Fruit fly (Drosophila melanogaster) whole organism, embryonic: Measurements from ENCODE around the gene Wdr59.

Experiments
- Antp ChIP-seq: fragments of 200-800 bp; sonication (Bioruptor generic); optimal IDR thresholded peaks from 3 replicates; lab custom pipeline; 2016; ENCODE audit warnings: missing biosample characterization, missing genetic modification characterization
- B-H1 ChIP-seq: fragments of 200-800 bp; sonication (Bioruptor generic); IDR thresholded peaks from 3 replicates; pipeline ENCODE4 v1.3.6; 2022; ENCODE audit warnings: missing biosample characterization, missing genetic modification characterization
- CG1024 ChIP-seq: fragments of 200-800 bp; sonication (Bioruptor generic); IDR thresholded peaks from 2 replicates; pipeline ENCODE4 v1.3.6; 2022; ENCODE audit warnings: missing biosample characterization, missing genetic modification characterization
- CG10543 ChIP-seq: fragments of 200-800 bp; sonication (Bioruptor generic); optimal IDR thresholded peaks from 3 replicates; lab custom pipeline; 2017; ENCODE audit warnings: missing biosample characterization, mild to moderate bottlenecking, missing genetic modification characterization, moderate library complexity
- CG10565 ChIP-seq: fragments of 200-800 bp; sonication (Bioruptor generic); optimal IDR thresholded peaks from 3 replicates; lab custom pipeline; 2016; ENCODE audit warnings: missing biosample characterization, mild to moderate bottlenecking, missing genetic modification characterization
- CG10654 ChIP-seq: fragments of 200-800 bp; sonication (Bioruptor generic); optimal IDR thresholded peaks from 2 replicates; lab custom pipeline; 2016; ENCODE audit warnings: missing biosample characterization, missing genetic modification characterization
- CG11085 ChIP-seq: fragments of 200-800 bp; sonication (Bioruptor generic); IDR thresholded peaks from 2 replicates; pipeline ENCODE4 v1.3.6; 2022; ENCODE audit warnings: missing biosample characterization, missing genetic modification characterization
- CG11398 ChIP-seq: fragments of 200-800 bp; sonication (Bioruptor generic); optimal IDR thresholded peaks from 2 replicates; lab custom pipeline; 2016; ENCODE audit warnings: missing biosample characterization, missing genetic modification characterization
- CG12071 ChIP-seq: fragments of 200-800 bp; sonication (Bioruptor generic); optimal IDR thresholded peaks from 3 replicates; lab custom pipeline; 2018; ENCODE audit warnings: missing biosample characterization, mild to moderate bottlenecking, missing genetic modification characterization
- CG12299 ChIP-seq: fragments of 200-800 bp; sonication (Bioruptor generic); optimal IDR thresholded peaks from 2 replicates; lab custom pipeline; 2018; ENCODE audit warnings: missing biosample characterization, mild to moderate bottlenecking, missing genetic modification characterization
- CG12659 ChIP-seq: fragments of 200-800 bp; sonication (Bioruptor generic); optimal IDR thresholded peaks from 3 replicates; lab custom pipeline; 2017; ENCODE audit warnings: mild to moderate bottlenecking, missing biosample characterization, missing genetic modification reagents, missing genetic modification characterization
- CG12744 ChIP-seq: fragments of 200-800 bp; sonication (Bioruptor generic); optimal IDR thresholded peaks from 2 replicates; lab custom pipeline; 2016; ENCODE audit warnings: missing biosample characterization, missing genetic modification characterization
- CG14441 ChIP-seq: fragments of 200-800 bp; sonication (Bioruptor generic); IDR thresholded peaks from 2 replicates; pipeline ENCODE4 v1.3.6; 2022; ENCODE audit warnings: missing biosample characterization, missing genetic modification characterization
- CG14710 ChIP-seq: fragments of 200-800 bp; sonication (Bioruptor generic); optimal IDR thresholded peaks from 3 replicates; lab custom pipeline; 2019; ENCODE audit warnings: missing biosample characterization, mild to moderate bottlenecking, missing genetic modification characterization, moderate library complexity
- CG1529 ChIP-seq: fragments of 200-800 bp; sonication (Bioruptor generic); optimal IDR thresholded peaks from 3 replicates; lab custom pipeline; 2018; ENCODE audit warnings: missing biosample characterization, missing genetic modification characterization
- CG1603 ChIP-seq: fragments of 200-800 bp; sonication (Bioruptor generic); optimal IDR thresholded peaks from 2 replicates; lab custom pipeline; 2019; ENCODE audit warnings: missing biosample characterization, mild to moderate bottlenecking, missing genetic modification characterization, moderate library complexity
- CG17912 ChIP-seq: fragments of 200-800 bp; sonication (Bioruptor generic); optimal IDR thresholded peaks from 2 replicates; lab custom pipeline; 2018; ENCODE audit warnings: missing biosample characterization, mild to moderate bottlenecking, missing genetic modification characterization
- CG18619 ChIP-seq: fragments of 200-800 bp; sonication (Bioruptor generic); optimal IDR thresholded peaks from 3 replicates; lab custom pipeline; 2017; ENCODE audit warnings: missing biosample characterization, mild to moderate bottlenecking, missing genetic modification characterization
- CG5245 ChIP-seq: fragments of 200-800 bp; sonication (Bioruptor generic); optimal IDR thresholded peaks from 3 replicates; lab custom pipeline; 2016; ENCODE audit warnings: missing biosample characterization, missing genetic modification characterization
- CG6254 ChIP-seq: fragments of 200-800 bp; sonication (Bioruptor generic); optimal IDR thresholded peaks from 3 replicates; lab custom pipeline; 2017; ENCODE audit warnings: mild to moderate bottlenecking, missing biosample characterization, missing genetic modification reagents, missing genetic modification characterization
- CG6813 ChIP-seq: fragments of 200-800 bp; sonication (Bioruptor generic); optimal IDR thresholded peaks from 2 replicates; lab custom pipeline; 2017; ENCODE audit warnings: missing biosample characterization, missing genetic modification characterization, mild to moderate bottlenecking, moderate library complexity, missing genetic modification reagents
- CG7271 ChIP-seq: fragments of 200-800 bp; sonication (Bioruptor generic); optimal IDR thresholded peaks from 2 replicates; lab custom pipeline; 2018; ENCODE audit warnings: missing biosample characterization, mild to moderate bottlenecking, missing genetic modification characterization, moderate library complexity
- CG7786 ChIP-seq: fragments of 200-800 bp; sonication (Bioruptor generic); optimal IDR thresholded peaks from 2 replicates; lab custom pipeline; 2016; ENCODE audit warnings: missing biosample characterization, missing genetic modification characterization
- Dip3 ChIP-seq: fragments of 200-800 bp; sonication (Bioruptor generic); optimal IDR thresholded peaks from 3 replicates; lab custom pipeline; 2016; ENCODE audit warnings: missing biosample characterization, missing genetic modification characterization
- Mes4 ChIP-seq: fragments of 200-800 bp; sonication (Bioruptor generic); optimal IDR thresholded peaks from 2 replicates; lab custom pipeline; 2016; ENCODE audit warnings: missing biosample characterization, missing genetic modification characterization
- Oaz ChIP-seq: fragments of 200-800 bp; sonication (Bioruptor generic); IDR thresholded peaks from 2 replicates; pipeline ENCODE4 v1.3.6; 2022; ENCODE audit warnings: missing biosample characterization, missing genetic modification characterization
- Sox100B ChIP-seq: fragments of 200-800 bp; sonication (Bioruptor generic); optimal IDR thresholded peaks from 3 replicates; lab custom pipeline; 2018; ENCODE audit warnings: missing biosample characterization, mild to moderate bottlenecking, missing genetic modification characterization
- Sry-δ ChIP-seq: fragments of 200-800 bp; sonication (Bioruptor generic); optimal IDR thresholded peaks from 2 replicates; lab custom pipeline; 2016; ENCODE audit warnings: missing biosample characterization, missing genetic modification characterization
- Stat92E ChIP-seq, 3 experiments: fragments of >200 bp in 2 of 3; fragments of 200-800 bp in 1 of 3; sonication (Bioruptor generic) in 1 of 3; optimal IDR thresholded peaks; 2 replicates each; lab custom pipeline; 2017 to 2019; ENCODE audit warnings: missing biosample characterization in 3 of 3, missing genetic modification characterization in 3 of 3, mild to moderate bottlenecking in 1 of 3, moderate library complexity in 1 of 3
- Xrp1 ChIP-seq: fragments of 200-800 bp; sonication (Bioruptor generic); IDR thresholded peaks from 2 replicates; pipeline ENCODE4 v1.3.6; 2022; ENCODE audit warnings: missing biosample characterization, missing genetic modification characterization
- ab ChIP-seq: fragments of 200-800 bp; sonication (Bioruptor generic); optimal IDR thresholded peaks from 2 replicates; lab custom pipeline; 2016; ENCODE audit warnings: missing biosample characterization, missing genetic modification characterization
- abd-A ChIP-seq: fragments of 200-800 bp; sonication (Bioruptor generic); optimal IDR thresholded peaks from 3 replicates; lab custom pipeline; 2019; ENCODE audit warnings: missing biosample characterization, mild to moderate bottlenecking, missing genetic modification characterization, moderate library complexity
- bowl ChIP-seq: fragments of 200-800 bp; sonication (Bioruptor generic); IDR thresholded peaks from 2 replicates; pipeline ENCODE4 v1.3.6; 2022; ENCODE audit warnings: missing biosample characterization, missing genetic modification characterization
- croc ChIP-seq: fragments of 200-800 bp; sonication (Bioruptor generic); conservative IDR thresholded peaks from 3 replicates; pipeline ENCODE4 v1.3.6; 2022; ENCODE audit warnings: missing biosample characterization, missing genetic modification characterization
- crol ChIP-seq: fragments of 200-800 bp; sonication (Bioruptor generic); IDR thresholded peaks from 2 replicates; pipeline ENCODE4 v1.3.6; 2022; ENCODE audit warnings: missing biosample characterization, missing genetic modification characterization
- dm ChIP-seq: fragments of 200-800 bp; sonication (Bioruptor generic); optimal IDR thresholded peaks from 3 replicates; lab custom pipeline; 2016; ENCODE audit warnings: missing biosample characterization, missing genetic modification characterization
- ftz-f1 ChIP-seq: fragments of 200-800 bp; sonication (Bioruptor generic); optimal IDR thresholded peaks from 2 replicates; lab custom pipeline; 2016; ENCODE audit warnings: missing biosample characterization, missing genetic modification characterization
- fu2 ChIP-seq: fragments of 200-800 bp; sonication (Bioruptor generic); optimal IDR thresholded peaks from 2 replicates; lab custom pipeline; 2016; ENCODE audit warnings: missing biosample characterization, missing genetic modification characterization
- grau ChIP-seq: fragments of 200-800 bp; optimal IDR thresholded peaks from 3 replicates; lab custom pipeline; 2019; ENCODE audit warnings: missing biosample characterization, mild to moderate bottlenecking, missing genetic modification characterization, moderate library complexity
- gt ChIP-seq: fragments of 200-800 bp; sonication (Bioruptor generic); IDR thresholded peaks from 2 replicates; pipeline ENCODE4 v1.3.6; 2022; ENCODE audit warnings: missing biosample characterization, missing genetic modification characterization
- hb ChIP-seq: fragments of 200-800 bp; sonication (Bioruptor generic); IDR thresholded peaks from 3 replicates; pipeline ENCODE4 v1.3.6; 2022; ENCODE audit warnings: missing biosample characterization, missing genetic modification characterization; ENCODE audit not compliant: partially characterized antibody
- ind ChIP-seq: fragments of 200-800 bp; sonication (Bioruptor generic); optimal IDR thresholded peaks from 3 replicates; lab custom pipeline; 2016; ENCODE audit warnings: missing biosample characterization, missing genetic modification characterization
- insv ChIP-seq, 2 experiments: fragments of 200-800 bp; sonication (Bioruptor generic); optimal IDR thresholded peaks; 3 replicates each; lab custom pipeline; 2016 to 2018; ENCODE audit warnings: missing biosample characterization in 2 of 2, missing genetic modification characterization in 2 of 2
- inv ChIP-seq: fragments of 200-800 bp; sonication (Bioruptor generic); IDR thresholded peaks from 2 replicates; pipeline ENCODE4 v1.3.6; 2022; ENCODE audit warnings: missing biosample characterization, missing genetic modification characterization; ENCODE audit not compliant: partially characterized antibody
- jumu ChIP-seq: fragments of 200-800 bp; sonication (Bioruptor generic); optimal IDR thresholded peaks from 3 replicates; lab custom pipeline; 2016; ENCODE audit warnings: missing biosample characterization, missing genetic modification characterization
- kah ChIP-seq: fragments of 200-800 bp; sonication (Bioruptor generic); optimal IDR thresholded peaks from 2 replicates; lab custom pipeline; 2018; ENCODE audit warnings: missing biosample characterization, mild to moderate bottlenecking, missing genetic modification characterization
- repo ChIP-seq: fragments of 200-800 bp; sonication (Bioruptor generic); optimal IDR thresholded peaks from 2 replicates; lab custom pipeline; 2016; ENCODE audit warnings: missing biosample characterization, missing genetic modification characterization
- seq ChIP-seq: fragments of 200-800 bp; sonication (Bioruptor generic); IDR thresholded peaks from 2 replicates; pipeline ENCODE4 v1.3.6; 2022; ENCODE audit warnings: missing biosample characterization, missing genetic modification characterization
- sqz ChIP-seq: fragments of 200-800 bp; sonication (Bioruptor generic); optimal IDR thresholded peaks from 3 replicates; lab custom pipeline; 2018; ENCODE audit warnings: missing biosample characterization, mild to moderate bottlenecking, missing genetic modification characterization
- yki ChIP-seq: fragments of >200 bp; optimal IDR thresholded peaks from 3 replicates; lab custom pipeline; 2018
- z ChIP-seq: fragments of 200-800 bp; sonication (Bioruptor generic); IDR thresholded peaks from 3 replicates; pipeline ENCODE4 v1.3.6; 2022; ENCODE audit warnings: missing biosample characterization, missing genetic modification characterization
- zfh1 ChIP-seq: fragments of 200-800 bp; sonication (Bioruptor generic); IDR thresholded peaks from 3 replicates; pipeline ENCODE4 v1.3.6; 2022; ENCODE audit warnings: missing biosample characterization, missing genetic modification characterization

Gene Wdr59

dm6 chr2L:11123499-11123898, 32.3 kb downstream of the Wdr59 start, which contains the start of the genes Csl4 and Nup160 (continued):
- TF ChIP-seq CG11085 (GFP tag; lab: Robert Waterston, UW) (peak; percentile 48), z (GFP tag; lab: Robert Waterston, UW) (no peak), Mes4 (GFP tag; lab: Kevin White, UChicago) (peak; percentile 69), kah (GFP tag; lab: Kevin White, UChicago) (no peak), CG1603 (tag; lab: Kevin White, UChicago) (peak; percentile 74), CG5245 (GFP tag; lab: Kevin White, UChicago) (peak; percentile 69), CG10565 (GFP tag; lab: Kevin White, UChicago) (no peak), Sry-δ (GFP tag; lab: Kevin White, UChicago) (peak; percentile 63), CG10543 (GFP tag; lab: Kevin White, UChicago) (peak; percentile 36), CG6813 (GFP tag; lab: Kevin White, UChicago) (no peak), croc (GFP tag; lab: Robert Waterston, UW) (peak; percentile 20; the same call in 1 of the 3 replicates), Dip3 (GFP tag; lab: Kevin White, UChicago) (peak; percentile 84), bowl (GFP tag; lab: Robert Waterston, UW) (no peak), CG12659 (GFP tag; lab: Kevin White, UChicago) (peak; percentile 75), Antp (peak; percentile 91), CG10654 (GFP tag; lab: Kevin White, UChicago) (peak; percentile 77), CG12299 (tag; lab: Kevin White, UChicago) (peak; percentile 52), CG14710 (tag; lab: Kevin White, UChicago) (peak; percentile 77), CG6254 (GFP tag; lab: Kevin White, UChicago) (peak; percentile 39), CG7786 (GFP tag; lab: Kevin White, UChicago) (peak; percentile 88), repo (GFP tag; lab: Kevin White, UChicago) (peak; percentile 30), sqz (no peak), crol (no peak), inv (GFP tag; lab: Robert Waterston, UW) (no peak), CG1529 (GFP tag; lab: Kevin White, UChicago) (no peak), insv (GFP tag; optimal IDR thresholded peaks at IDR 0.05; lab: Kevin White, UChicago) (peak in 1 of 2 experiments; percentile 19), ab (GFP tag; lab: Kevin White, UChicago) (no peak), Stat92E (GFP tag; optimal IDR thresholded peaks at IDR 0.05; lab: Kevin White, UChicago) (peak in 1 of 3 experiments; percentile 43), CG12071 (no peak), grau (tag; lab: Kevin White, UChicago) (peak; percentile 74), ftz-f1 (GFP tag; lab: Kevin White, UChicago) (peak; percentile 46), gt (GFP tag; lab: Robert Waterston, UW) (no peak), Sox100B (no peak), CG1024 (no peak), CG14441 (peak; percentile 70), fu2 (GFP tag; lab: Kevin White, UChicago) (peak; percentile 85), abd-A (tag; lab: Kevin White, UChicago) (no peak), hb (GFP tag; lab: Robert Waterston, UW) (no peak), CG7271 (tag; lab: Kevin White, UChicago) (peak; percentile 7), CG18619 (GFP tag; lab: Kevin White, UChicago) (no peak), CG11398 (GFP tag; lab: Kevin White, UChicago) (peak; percentile 52), seq (peak; percentile 61; the same call in 1 of the 2 replicates), zfh1 (GFP tag; lab: Robert Waterston, UW) (peak; percentile 79), ind (GFP tag; lab: Kevin White, UChicago) (peak; percentile 81), jumu (GFP tag; lab: Kevin White, UChicago) (peak; percentile 87), yki (lab: Kevin White, UChicago) (no peak), CG12744 (GFP tag; lab: Kevin White, UChicago) (peak; percentile 79), dm (GFP tag; lab: Kevin White, UChicago) (peak; percentile 93), CG17912 (GFP tag; lab: Kevin White, UChicago) (no peak), B-H1 (GFP tag; lab: Robert Waterston, UW) (peak; percentile 36; the same call in 1 of the 3 replicates), Xrp1 (GFP tag; lab: Robert Waterston, UW) (peak; percentile 83), Oaz (GFP tag; lab: Robert Waterston, UW) (peak; percentile 16; the same call in 1 of the 2 replicates)
